Fruit fly (Drosophila melanogaster): ENCODE measurements around the gene bif.

The bif gene

DNA sequence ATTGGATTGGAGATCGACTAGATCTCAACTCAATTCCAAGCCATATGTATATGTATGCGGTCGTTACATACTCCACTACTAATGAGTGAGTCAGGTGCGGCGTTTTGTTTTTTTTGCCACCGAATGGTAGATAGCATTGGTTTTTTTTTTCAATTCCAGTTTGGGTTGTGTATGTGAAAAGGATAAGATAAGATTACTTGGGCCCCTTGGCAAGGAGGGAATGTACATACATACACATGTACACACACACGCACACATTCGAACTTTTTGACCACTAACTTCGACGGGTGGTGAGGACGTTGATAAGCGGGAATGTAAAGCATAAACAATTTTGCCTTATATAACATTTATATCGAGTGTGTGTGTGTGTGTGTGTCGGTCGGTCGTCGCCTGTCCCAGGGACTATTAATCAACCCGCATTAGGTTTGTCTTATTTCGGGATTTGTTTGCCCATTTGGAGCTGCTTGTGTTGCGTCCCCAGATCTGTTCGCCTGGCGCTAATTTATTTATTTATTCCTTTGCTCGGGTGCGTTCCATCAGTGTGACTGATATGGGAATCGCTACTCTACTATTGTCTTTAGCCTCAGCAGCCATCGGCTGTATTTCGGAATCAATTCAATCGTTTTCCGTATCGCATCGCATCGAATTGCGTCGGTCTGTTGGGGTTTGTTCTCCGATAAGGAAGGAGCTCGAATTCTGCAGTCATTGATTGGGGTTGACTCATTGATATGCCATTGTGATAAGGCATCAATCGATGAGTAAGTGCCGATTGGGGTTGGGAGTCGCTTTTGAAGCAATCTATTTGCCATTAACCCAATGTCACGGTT lies 9.1 kb downstream of the bif start:
- TF ChIP-seq ss (GFP tag; optimal IDR thresholded peaks at IDR 0.05) (peak in 1 of 2 experiments; percentile 2), fkh (GFP tag; optimal IDR thresholded peaks at IDR 0.05) (peak; percentile 1), spab (GFP tag; optimal IDR thresholded peaks at IDR 0.05) (no peak), Sox102F (GFP tag; optimal IDR thresholded peaks at IDR 0.05) (no peak), svp (GFP tag) (peak; percentile 83), vri (GFP tag; optimal IDR thresholded peaks at IDR 0.05) (peak; percentile 72), Eip78C (GFP tag) (peak; percentile 52), CG1621 (tag; optimal IDR thresholded peaks at IDR 0.05) (no peak), lz (GFP tag; optimal IDR thresholded peaks at IDR 0.05) (no peak)

- TF ChIP-seq fkh (GFP tag; optimal IDR thresholded peaks at IDR 0.05) (peak; percentile 25), Hr38 (GFP tag; optimal IDR thresholded peaks at IDR 0.05) (no peak), ss (GFP tag; optimal IDR thresholded peaks at IDR 0.05) (peak in 1 of 2 experiments; percentile 12), Eip78C (GFP tag) (peak; percentile 64)
Observed at dm6 chrX:11689669-11690068, 10.9 kb downstream of the bif start.

dm6 chrX:11694959-11695882 lies 16.5 kb downstream of the bif start, which contains the start of gene PhKgamma:
PhKgamma (plus strand) TSS chrX:11695137.
- no peak for TF ChIP-seq OdsH (GFP tag; optimal IDR thresholded peaks at IDR 0.05)
- no peak for TF ChIP-seq CG34406 (GFP tag; optimal IDR thresholded peaks at IDR 0.05)
- no peak for TF ChIP-seq CG6792 (GFP tag; optimal IDR thresholded peaks at IDR 0.05)
- no peak for TF ChIP-seq pdm3 (GFP tag; optimal IDR thresholded peaks at IDR 0.05)
- peak; percentile 24 for TF ChIP-seq CG3919 (GFP tag; optimal IDR thresholded peaks at IDR 0.05)
- TF ChIP-seq Smox (GFP tag; optimal IDR thresholded peaks at IDR 0.05): no peak
- peak; percentile 47 for TF ChIP-seq net (GFP tag; optimal IDR thresholded peaks at IDR 0.05)
- TF ChIP-seq Sox15 (GFP tag; optimal IDR thresholded peaks at IDR 0.05): no peak
- no peak for TF ChIP-seq fd85E (GFP tag; optimal IDR thresholded peaks at IDR 0.05)
- peak; percentile 72 for TF ChIP-seq CG6808 (GFP tag; optimal IDR thresholded peaks at IDR 0.05)
- TF ChIP-seq Blimp-1 (GFP tag; optimal IDR thresholded peaks at IDR 0.05): no peak
- TF ChIP-seq CG7368 (GFP tag; optimal IDR thresholded peaks at IDR 0.05): peak; percentile 28
- peak; percentile 27 for TF ChIP-seq fkh (GFP tag; optimal IDR thresholded peaks at IDR 0.05)
- peak; percentile 13 for TF ChIP-seq achi (GFP tag; optimal IDR thresholded peaks at IDR 0.05)
- no peak for TF ChIP-seq CG8319 (GFP tag; optimal IDR thresholded peaks at IDR 0.05)
- no peak for TF ChIP-seq Met (GFP tag; optimal IDR thresholded peaks at IDR 0.05)
- no peak for TF ChIP-seq CG31627 (GFP tag; optimal IDR thresholded peaks at IDR 0.05)
- TF ChIP-seq Hr39 (GFP tag; optimal IDR thresholded peaks at IDR 0.05): no peak
- TF ChIP-seq eg (GFP tag; IDR thresholded peaks at IDR 0.05): peak; percentile 74; the same call in 2 of the 3 replicates
- peak; percentile 54; the same call in 2 of the 3 replicates for TF ChIP-seq CG8119 (GFP tag; IDR thresholded peaks at IDR 0.05)
- no peak; the same call in 1 of the 2 replicates for TF ChIP-seq CG11294 (GFP tag; IDR thresholded peaks at IDR 0.05)
- TF ChIP-seq esn (GFP tag; optimal IDR thresholded peaks at IDR 0.05): peak; percentile 31
- TF ChIP-seq CG32006 (GFP tag; optimal IDR thresholded peaks at IDR 0.05): peak; percentile 49
- TF ChIP-seq Gug (GFP tag; IDR thresholded peaks at IDR 0.05): 0 out of 2 replicates have a peak, but pooled peaks have one; percentile 19
- no peak for TF ChIP-seq Hr38 (GFP tag; optimal IDR thresholded peaks at IDR 0.05)
- TF ChIP-seq salr (GFP tag; optimal IDR thresholded peaks at IDR 0.05): peak in 1 of 2 experiments; percentile 47
- peak; percentile 63 for TF ChIP-seq CG15336 (GFP tag; IDR thresholded peaks at IDR 0.05)
- TF ChIP-seq CG6276 (GFP tag; optimal IDR thresholded peaks at IDR 0.05): peak; percentile 70
- TF ChIP-seq Eip93F (GFP tag; optimal IDR thresholded peaks at IDR 0.05): peak; percentile 27
- TF ChIP-seq topi (GFP tag; optimal IDR thresholded peaks at IDR 0.05): peak; percentile 15
- peak; percentile 37 for TF ChIP-seq Ets96B (tag; optimal IDR thresholded peaks at IDR 0.05)
- peak; percentile 83 for TF ChIP-seq svp (GFP tag)
- peak; percentile 26 for TF ChIP-seq Eip75B (GFP tag; optimal IDR thresholded peaks at IDR 0.05)
- TF ChIP-seq fd59A (GFP tag; optimal IDR thresholded peaks at IDR 0.05): peak; percentile 29
- peak; percentile 21 for TF ChIP-seq spab (GFP tag; optimal IDR thresholded peaks at IDR 0.05)
- TF ChIP-seq Sox14 (GFP tag; optimal IDR thresholded peaks at IDR 0.05): peak; percentile 35
- TF ChIP-seq CG4318 (GFP tag; optimal IDR thresholded peaks at IDR 0.05): no peak
